Worm (Caenorhabditis elegans): Measurements from ENCODE around the gene rpb-6.

- TF ChIP-seq F55B11.4 (tag; optimal IDR thresholded peaks at IDR 0.05; ENCODE audit: borderline replicate concordance, insufficient read depth) (no peak), ztf-18 (tag; optimal IDR thresholded peaks at IDR 0.05) (no peak), ZK185.1 (tag; optimal IDR thresholded peaks at IDR 0.05; ENCODE audit: poor library complexity, severe bottlenecking) (no peak), hlh-26 (GFP tag; conservative IDR thresholded peaks at IDR 0.05) (no peak), unc-62 (GFP tag; optimal IDR thresholded peaks at IDR 0.05) (no peak), hmg-20 (GFP tag; IDR thresholded peaks at IDR 0.05) (no peak), rpc-1 (optimal IDR thresholded peaks at IDR 0.05) (no peak), rpc-1 (tag; optimal IDR thresholded peaks at IDR 0.05) (no peak)
These were observed 47.9 kb downstream of the rpb-6 start for ce11 chrII:10627086-10627485.

Data from whole organism, young adult.